Fruit fly (Drosophila melanogaster) whole organism, embryonic: ENCODE data around the gene CG14234.

Source experiments
- CG10565 ChIP-seq: fragments of 200-800 bp; sonication (Bioruptor generic); optimal IDR thresholded peaks from 3 replicates; lab custom pipeline; 2016; ENCODE audit warnings: missing biosample characterization, mild to moderate bottlenecking, missing genetic modification characterization
- CG10959 ChIP-seq: fragments of 200-800 bp; sonication (Bioruptor generic); IDR thresholded peaks from 2 replicates; pipeline ENCODE4 v1.3.6; 2022; ENCODE audit warnings: missing biosample characterization, missing genetic modification characterization
- CG11085 ChIP-seq: fragments of 200-800 bp; sonication (Bioruptor generic); IDR thresholded peaks from 2 replicates; pipeline ENCODE4 v1.3.6; 2022; ENCODE audit warnings: missing biosample characterization, missing genetic modification characterization
- CG14050 ChIP-seq: fragments of 200-800 bp; sonication (Bioruptor generic); IDR thresholded peaks from 3 replicates; pipeline ENCODE4 v1.3.6; 2022; ENCODE audit warnings: missing biosample characterization, missing genetic modification characterization
- CG17829 ChIP-seq: fragments of 200-800 bp; optimal IDR thresholded peaks from 2 replicates; lab custom pipeline; 2019; ENCODE audit warnings: missing biosample characterization, mild to moderate bottlenecking, missing genetic modification characterization, moderate library complexity
- CG8478 ChIP-seq: fragments of >200 bp; optimal IDR thresholded peaks from 2 replicates; lab custom pipeline; 2018
- chinmo ChIP-seq: fragments of 200-800 bp; sonication (Bioruptor generic); IDR thresholded peaks from 4 replicates; pipeline ENCODE4 v1.3.6; 2022; ENCODE audit warnings: missing biosample characterization, missing genetic modification characterization; ENCODE audit not compliant: partially characterized antibody
- ems ChIP-seq: fragments of 200-800 bp; sonication (Bioruptor generic); optimal IDR thresholded peaks from 3 replicates; lab custom pipeline; 2016; ENCODE audit warnings: missing biosample characterization, missing genetic modification characterization
- org-1 ChIP-seq: fragments of 200-800 bp; sonication (Bioruptor generic); optimal IDR thresholded peaks from 2 replicates; lab custom pipeline; 2017; ENCODE audit warnings: missing biosample characterization, missing genetic modification characterization

DNA sequence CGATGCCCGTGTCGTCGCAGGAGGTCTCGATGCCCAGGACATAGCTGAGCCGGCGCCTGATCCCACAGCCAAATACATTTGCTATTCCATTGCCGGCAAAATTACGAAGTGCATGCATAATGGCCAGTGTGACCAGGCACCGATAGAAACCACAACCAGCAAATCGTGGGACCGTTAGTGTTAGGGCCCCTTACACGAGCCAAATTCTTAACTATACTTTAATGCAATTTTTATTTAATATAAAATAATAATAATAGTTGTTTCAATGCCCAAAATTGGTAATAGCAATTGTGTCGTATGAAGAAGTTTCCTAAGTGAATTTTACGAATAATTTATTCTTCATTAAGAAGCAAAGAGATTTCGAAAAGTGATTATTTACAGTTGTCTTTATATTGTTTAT is 33.8 kb upstream of the CG14234 start, which contains the start of gene Tcs4:
- TF ChIP-seq org-1 (GFP tag; lab: Kevin White, UChicago) (no peak), CG10959 (GFP tag; lab: Robert Waterston, UW) (no peak), CG14050 (GFP tag; lab: Robert Waterston, UW) (no peak), CG11085 (GFP tag; lab: Robert Waterston, UW) (no peak), chinmo (GFP tag; lab: Robert Waterston, UW) (peak; percentile 71; the same call in 2 of the 4 replicates), CG17829 (tag; lab: Kevin White, UChicago) (peak; percentile 57), ems (GFP tag; lab: Kevin White, UChicago) (no peak), CG8478 (lab: Kevin White, UChicago) (no peak), CG10565 (no peak)
